Fruit fly (Drosophila melanogaster): ENCODE results near the gene Dyrk3.

The Dyrk3 gene

dm6 chr4:1230564-1230964 lies at the start of gene Dyrk3, which contains the start of gene Cadps:
Gene Dyrk3, minus strand, starts transcription at chr4:1230713.
Gene Cadps, plus strand, starts transcription at chr4:1230837.
- TF ChIP-seq CG8478 (optimal IDR thresholded peaks at IDR 0.05) (no peak), EcR (GFP tag; optimal IDR thresholded peaks at IDR 0.05) (no peak), Dll (optimal IDR thresholded peaks at IDR 0.05) (no peak), usp (GFP tag; optimal IDR thresholded peaks at IDR 0.05) (no peak), psq (optimal IDR thresholded peaks at IDR 0.05) (no peak)

DNA sequence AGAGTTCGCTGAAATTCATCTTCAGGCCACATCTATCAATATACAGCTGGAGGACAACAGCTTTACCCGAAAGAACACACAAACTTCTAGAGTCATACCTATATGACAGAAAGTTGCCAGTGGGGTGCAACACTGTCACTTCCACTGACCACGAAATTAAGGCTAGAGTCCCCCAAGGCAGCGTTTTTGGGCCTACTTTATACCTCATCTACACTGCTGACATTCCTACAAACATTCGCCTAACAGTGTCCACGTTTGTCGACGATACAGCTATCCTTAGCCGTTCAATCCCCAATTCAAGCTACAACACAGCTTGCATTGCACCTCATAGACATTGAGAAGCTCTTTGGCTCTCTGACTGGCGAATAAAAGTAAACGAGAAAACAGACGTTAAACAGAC lies 29.9 kb upstream of the Dyrk3 start:
- TF ChIP-seq psq (optimal IDR thresholded peaks at IDR 0.05), result no peak
- no peak for TF ChIP-seq usp (GFP tag; optimal IDR thresholded peaks at IDR 0.05)
- TF ChIP-seq pan (optimal IDR thresholded peaks at IDR 0.05), result no peak
- no peak for TF ChIP-seq Dll (optimal IDR thresholded peaks at IDR 0.05)
- no peak for TF ChIP-seq CG8478 (optimal IDR thresholded peaks at IDR 0.05)
- no peak for TF ChIP-seq EcR (GFP tag; optimal IDR thresholded peaks at IDR 0.05)

DNA sequence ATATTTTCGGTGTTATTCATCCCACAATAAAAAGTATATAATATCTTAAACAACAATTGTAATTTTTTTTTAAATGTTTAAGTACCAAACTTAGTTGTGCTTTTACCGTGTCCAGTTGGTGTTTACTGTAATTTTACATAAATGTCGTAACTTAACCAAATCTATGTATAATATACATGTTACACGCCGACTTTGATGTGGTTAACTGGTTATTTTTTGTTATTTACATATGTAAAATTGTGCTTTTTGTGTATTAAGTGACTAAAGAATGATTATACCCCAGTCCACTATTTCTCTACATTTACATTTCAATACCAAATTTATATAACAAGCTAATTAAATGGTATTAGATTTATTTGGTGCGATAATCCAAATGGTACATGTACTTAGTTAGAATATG lies 20.5 kb upstream of the Dyrk3 start:
- TF ChIP-seq usp (GFP tag; optimal IDR thresholded peaks at IDR 0.05) (no peak), CG8478 (optimal IDR thresholded peaks at IDR 0.05) (no peak)

dm6 chr4:1238252-1238651 lies 7.7 kb upstream of the Dyrk3 start:
- no peak for TF ChIP-seq psq (optimal IDR thresholded peaks at IDR 0.05)

DNA sequence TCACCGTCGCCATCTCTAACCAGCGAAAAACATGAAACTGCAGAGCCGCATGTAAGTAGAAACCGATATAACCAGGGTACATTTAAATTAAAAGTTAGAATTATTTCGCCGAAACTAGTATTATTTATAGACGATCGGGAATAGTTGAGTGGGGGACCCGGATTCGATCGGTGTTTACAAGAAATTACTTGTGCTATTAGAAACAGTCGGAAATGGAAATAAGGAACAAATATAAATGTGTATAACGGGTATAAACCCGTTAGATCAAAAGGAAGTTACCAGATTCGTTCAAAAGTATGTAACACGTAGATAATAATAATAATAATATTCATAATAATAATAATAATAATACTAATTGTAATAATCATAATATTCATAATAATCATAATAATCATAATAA lies 4.2 kb upstream of the Dyrk3 start:
- TF ChIP-seq EcR (GFP tag; optimal IDR thresholded peaks at IDR 0.05) (no peak), Dll (optimal IDR thresholded peaks at IDR 0.05) (no peak), pan (optimal IDR thresholded peaks at IDR 0.05) (no peak), CG8478 (optimal IDR thresholded peaks at IDR 0.05) (no peak), usp (GFP tag; optimal IDR thresholded peaks at IDR 0.05) (no peak), psq (optimal IDR thresholded peaks at IDR 0.05) (no peak)

dm6 chr4:1233351-1233750 lies 2.8 kb upstream of the Dyrk3 start:
- TF ChIP-seq usp (GFP tag; optimal IDR thresholded peaks at IDR 0.05) (no peak), psq (optimal IDR thresholded peaks at IDR 0.05) (no peak), Dll (optimal IDR thresholded peaks at IDR 0.05) (no peak), EcR (GFP tag; optimal IDR thresholded peaks at IDR 0.05) (no peak), pan (optimal IDR thresholded peaks at IDR 0.05) (no peak), CG8478 (optimal IDR thresholded peaks at IDR 0.05) (no peak)

- TF ChIP-seq pan (optimal IDR thresholded peaks at IDR 0.05), result no peak
- no peak for TF ChIP-seq psq (optimal IDR thresholded peaks at IDR 0.05)
- TF ChIP-seq Dll (optimal IDR thresholded peaks at IDR 0.05), result no peak
- no peak for TF ChIP-seq CG8478 (optimal IDR thresholded peaks at IDR 0.05)
- TF ChIP-seq EcR (GFP tag; optimal IDR thresholded peaks at IDR 0.05), result no peak
- no peak for TF ChIP-seq usp (GFP tag; optimal IDR thresholded peaks at IDR 0.05)
Measured at dm6 chr4:1231648-1232286, 1.3 kb upstream of the Dyrk3 start.

- TF ChIP-seq EcR (GFP tag; optimal IDR thresholded peaks at IDR 0.05), result no peak
- TF ChIP-seq usp (GFP tag; optimal IDR thresholded peaks at IDR 0.05), result no peak
- no peak for TF ChIP-seq pan (optimal IDR thresholded peaks at IDR 0.05)
- TF ChIP-seq psq (optimal IDR thresholded peaks at IDR 0.05), result no peak
- TF ChIP-seq CG8478 (optimal IDR thresholded peaks at IDR 0.05), result no peak
- TF ChIP-seq Dll (optimal IDR thresholded peaks at IDR 0.05), result no peak
Measured at dm6 chr4:1225185-1225584, 5.3 kb downstream of the Dyrk3 start.

- no peak for TF ChIP-seq pan (optimal IDR thresholded peaks at IDR 0.05)
- no peak for TF ChIP-seq CG8478 (optimal IDR thresholded peaks at IDR 0.05)
- no peak for TF ChIP-seq usp (GFP tag; optimal IDR thresholded peaks at IDR 0.05)
- TF ChIP-seq EcR (GFP tag; optimal IDR thresholded peaks at IDR 0.05), result no peak
- no peak for TF ChIP-seq psq (optimal IDR thresholded peaks at IDR 0.05)
- TF ChIP-seq Dll (optimal IDR thresholded peaks at IDR 0.05), result no peak
Measured at dm6 chr4:1224232-1224631, 6.3 kb downstream of the Dyrk3 start.

DNA sequence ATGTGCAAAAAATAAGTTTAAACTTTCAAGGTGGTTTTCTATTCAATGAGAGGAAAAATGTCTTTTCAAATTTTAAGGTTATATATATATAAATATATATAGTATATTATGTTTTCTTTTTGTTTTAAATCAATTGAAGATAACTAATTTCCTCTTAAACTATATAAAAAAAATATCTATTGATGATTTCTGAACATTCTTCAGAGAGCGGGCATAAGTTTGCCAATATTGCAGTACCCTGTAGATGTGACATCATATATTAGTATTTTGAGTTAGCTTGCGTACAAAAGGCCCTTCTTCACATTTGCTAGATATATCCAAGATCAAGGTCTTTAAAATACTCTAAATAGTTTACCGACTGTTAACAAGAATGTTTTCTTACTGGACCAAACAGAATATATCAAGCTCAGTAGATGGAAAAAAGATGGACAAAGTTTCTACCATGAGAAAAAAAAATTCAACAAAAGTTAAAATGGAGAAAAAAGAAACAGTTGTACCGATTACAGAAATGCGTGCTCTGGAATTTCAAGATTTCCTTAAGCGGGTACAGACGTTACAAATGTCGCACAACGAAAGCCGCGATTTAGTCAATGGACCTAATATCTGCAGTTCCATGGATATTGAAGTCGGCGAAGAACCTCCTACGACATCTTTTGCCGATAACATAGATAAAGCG lies 11.7 kb downstream of the Dyrk3 start:
- TF ChIP-seq usp (GFP tag; optimal IDR thresholded peaks at IDR 0.05), result no peak
- no peak for TF ChIP-seq psq (optimal IDR thresholded peaks at IDR 0.05)
- TF ChIP-seq Dll (optimal IDR thresholded peaks at IDR 0.05), result no peak
- TF ChIP-seq pan (optimal IDR thresholded peaks at IDR 0.05), result no peak
- no peak for TF ChIP-seq CG8478 (optimal IDR thresholded peaks at IDR 0.05)
- TF ChIP-seq EcR (GFP tag; optimal IDR thresholded peaks at IDR 0.05), result no peak

DNA sequence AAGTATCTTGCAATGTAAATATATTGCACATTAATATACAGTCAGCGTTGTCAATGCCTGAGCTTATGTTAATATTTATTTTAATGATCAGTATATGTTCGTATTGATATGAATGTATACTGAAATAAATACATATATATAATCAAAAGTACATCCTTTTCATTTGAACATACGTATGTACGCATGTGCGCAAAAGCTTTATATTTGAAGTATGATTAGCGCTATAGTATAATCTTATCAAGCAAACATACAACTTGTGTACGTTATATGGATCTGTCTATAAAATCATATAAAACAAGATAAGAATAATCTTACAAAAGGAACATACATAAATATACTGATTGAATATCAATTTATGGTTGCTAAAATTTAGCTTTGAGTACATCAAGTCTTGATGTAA lies 31.3 kb downstream of the Dyrk3 start:
- no peak for TF ChIP-seq psq (optimal IDR thresholded peaks at IDR 0.05)
- TF ChIP-seq CG8478 (optimal IDR thresholded peaks at IDR 0.05), result no peak
- TF ChIP-seq pan (optimal IDR thresholded peaks at IDR 0.05), result no peak
- TF ChIP-seq usp (GFP tag; optimal IDR thresholded peaks at IDR 0.05), result no peak
- TF ChIP-seq Dll (optimal IDR thresholded peaks at IDR 0.05), result no peak
- TF ChIP-seq EcR (GFP tag; optimal IDR thresholded peaks at IDR 0.05), result no peak

DNA sequence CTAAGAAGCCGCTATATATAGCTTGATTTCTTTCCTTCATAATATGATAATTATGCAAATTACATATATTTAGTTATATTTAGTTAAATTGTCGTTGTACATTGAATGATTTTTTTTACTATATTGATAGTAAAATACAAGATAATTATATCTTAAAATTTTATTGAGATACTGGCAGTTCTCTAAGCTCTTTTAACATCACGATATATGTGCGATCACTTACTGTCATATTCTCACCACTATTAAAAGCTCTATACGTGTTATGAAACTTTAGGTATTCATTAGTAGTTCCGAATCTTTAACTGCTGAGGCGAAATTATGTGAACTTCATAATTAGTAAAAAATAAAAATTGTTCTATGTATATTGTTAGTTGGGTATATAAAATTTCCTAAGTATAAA lies 31.9 kb downstream of the Dyrk3 start, which contains the start of gene Mitf:
TSS of gene Mitf (plus strand) at position 254 of the 400 bp plus-strand sequence.
- TF ChIP-seq usp (GFP tag; optimal IDR thresholded peaks at IDR 0.05), result no peak
- no peak for TF ChIP-seq CG8478 (optimal IDR thresholded peaks at IDR 0.05)
- TF ChIP-seq EcR (GFP tag; optimal IDR thresholded peaks at IDR 0.05), result no peak
- no peak for TF ChIP-seq Dll (optimal IDR thresholded peaks at IDR 0.05)
- no peak for TF ChIP-seq pan (optimal IDR thresholded peaks at IDR 0.05)

DNA sequence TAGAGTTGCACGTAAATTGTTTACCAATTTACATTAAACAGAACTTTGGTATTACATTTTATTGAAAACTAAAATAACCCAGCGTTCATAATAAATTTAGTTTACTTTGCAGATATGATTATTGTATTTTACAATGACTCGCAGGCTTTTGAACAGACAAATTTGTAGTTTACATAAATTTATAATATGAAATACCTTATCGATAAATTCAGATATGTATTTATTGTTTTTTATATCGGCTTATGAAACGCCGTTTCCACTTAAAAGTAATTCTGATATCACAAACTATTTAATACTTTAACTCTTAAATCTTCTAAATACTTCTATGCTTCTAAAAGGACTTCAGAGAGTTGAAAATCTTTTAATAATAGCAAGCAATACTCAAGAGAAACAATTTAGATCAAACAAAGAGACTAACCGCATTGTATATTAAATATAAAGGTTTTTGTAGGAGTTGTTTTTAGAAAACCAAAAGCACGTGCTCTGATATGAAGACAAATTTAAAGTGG lies 33.8 kb downstream of the Dyrk3 start, which contains the start of gene PIP4K:
TSS of gene PIP4K (minus strand) at position 196 of the 509 bp plus-strand sequence.
- TF ChIP-seq pan (optimal IDR thresholded peaks at IDR 0.05) (no peak), psq (optimal IDR thresholded peaks at IDR 0.05) (no peak), EcR (GFP tag; optimal IDR thresholded peaks at IDR 0.05) (no peak), Dll (optimal IDR thresholded peaks at IDR 0.05) (no peak), usp (GFP tag; optimal IDR thresholded peaks at IDR 0.05) (no peak), CG8478 (optimal IDR thresholded peaks at IDR 0.05) (no peak)

Data from whole organism.